Worm (Caenorhabditis elegans) whole organism, late embryonic: ENCODE data around the gene ZK686.6.

ENCODE experiments used
- C08G9.2 ChIP-seq: sonication (generic microtip); optimal IDR thresholded peaks from 2 replicates; lab custom pipeline; 2016; ENCODE audit warnings: mild to moderate bottlenecking, missing genetic modification characterization, moderate library complexity, missing compliant biosample characterization
- F13H6.1 ChIP-seq: sonication (generic microtip); optimal IDR thresholded peaks from 2 replicates; lab custom pipeline; 2016; ENCODE audit warnings: missing genetic modification characterization, missing compliant biosample characterization
- Y22D7AL.16 ChIP-seq: sonication (generic microtip); optimal IDR thresholded peaks from 2 replicates; lab custom pipeline; 2016; ENCODE audit warnings: missing genetic modification characterization, missing compliant biosample characterization
- ama-1 ChIP-seq: fragments of 150-350 bp; optimal IDR thresholded peaks from 2 replicates; lab custom pipeline; 2014
- ceh-14 ChIP-seq: sonication (generic microtip); optimal IDR thresholded peaks from 2 replicates; lab custom pipeline; 2016; ENCODE audit warnings: missing genotype, missing genetic modification characterization, missing compliant biosample characterization
- ceh-18 ChIP-seq: sonication (generic microtip); optimal IDR thresholded peaks from 2 replicates; lab custom pipeline; 2016; ENCODE audit warnings: missing genetic modification characterization, missing compliant biosample characterization
- ceh-2 ChIP-seq: sonication (generic microtip); optimal IDR thresholded peaks from 2 replicates; lab custom pipeline; 2016; ENCODE audit warnings: missing genotype, missing genetic modification characterization, missing compliant biosample characterization
- ceh-22 ChIP-seq: sonication (generic microtip); optimal IDR thresholded peaks from 2 replicates; lab custom pipeline; 2017; ENCODE audit warnings: missing biosample characterization, missing genetic modification characterization
- ceh-24 ChIP-seq: sonication (generic microtip); optimal IDR thresholded peaks from 2 replicates; lab custom pipeline; 2016; ENCODE audit warnings: mild to moderate bottlenecking, missing genetic modification characterization, missing compliant biosample characterization
- ceh-30 ChIP-seq: fragments of 150-350 bp; optimal IDR thresholded peaks from 2 replicates; lab custom pipeline; 2014; ENCODE audit warnings: missing biosample characterization, missing genetic modification characterization
- ceh-31 ChIP-seq: sonication (generic microtip); optimal IDR thresholded peaks from 2 replicates; lab custom pipeline; 2016; ENCODE audit warnings: missing genetic modification characterization, missing compliant biosample characterization
- ceh-34 ChIP-seq: sonication (generic microtip); optimal IDR thresholded peaks from 2 replicates; lab custom pipeline; 2016; ENCODE audit warnings: mild to moderate bottlenecking, missing genetic modification characterization, missing compliant biosample characterization
- ceh-48 ChIP-seq: sonication (generic microtip); optimal IDR thresholded peaks from 2 replicates; lab custom pipeline; 2016; ENCODE audit warnings: missing genetic modification characterization, inconsistent platforms, missing compliant biosample characterization
- ceh-6 ChIP-seq: fragments of 200-800 bp; sonication (Bioruptor generic); optimal IDR thresholded peaks from 2 replicates; lab custom pipeline; 2018; ENCODE audit warnings: mild to moderate bottlenecking, missing genetic modification characterization, missing compliant biosample characterization
- ceh-9 ChIP-seq: sonication (generic microtip); optimal IDR thresholded peaks from 2 replicates; lab custom pipeline; 2016; ENCODE audit warnings: mild to moderate bottlenecking, missing genetic modification characterization, inconsistent platforms, missing compliant biosample characterization
- che-1 ChIP-seq: sonication (generic microtip); optimal IDR thresholded peaks from 2 replicates; lab custom pipeline; 2016; ENCODE audit warnings: mild to moderate bottlenecking, missing genetic modification characterization, missing compliant biosample characterization
- dmd-4 ChIP-seq: sonication (generic microtip); optimal IDR thresholded peaks from 2 replicates; lab custom pipeline; 2016; ENCODE audit warnings: borderline replicate concordance, missing genetic modification characterization, missing compliant biosample characterization
- dve-1 ChIP-seq: sonication (generic microtip); optimal IDR thresholded peaks from 2 replicates; lab custom pipeline; 2017; ENCODE audit warnings: antibody characterized with exemption, mild to moderate bottlenecking, missing genetic modification characterization, missing compliant biosample characterization
- elt-2 ChIP-seq: sonication (generic microtip); optimal IDR thresholded peaks from 2 replicates; lab custom pipeline; 2016; ENCODE audit warnings: missing genetic modification reagents, missing genetic modification characterization, missing compliant biosample characterization
- eyg-1 ChIP-seq: sonication (generic microtip); optimal IDR thresholded peaks from 2 replicates; lab custom pipeline; 2016; ENCODE audit warnings: missing genotype, missing genetic modification characterization, missing compliant biosample characterization
- fax-1 ChIP-seq: sonication (generic microtip); optimal IDR thresholded peaks from 2 replicates; lab custom pipeline; 2016; ENCODE audit warnings: missing genotype, missing genetic modification characterization, missing compliant biosample characterization
- fkh-10 ChIP-seq: fragments of 150-350 bp; optimal IDR thresholded peaks from 2 replicates; lab custom pipeline; 2014; ENCODE audit warnings: missing biosample characterization, missing genetic modification reagents, missing genetic modification characterization
- hlh-15 ChIP-seq: sonication (generic microtip); optimal IDR thresholded peaks from 2 replicates; lab custom pipeline; 2016; ENCODE audit warnings: missing genetic modification characterization, missing compliant biosample characterization
- hlh-30 ChIP-seq: sonication (generic microtip); optimal IDR thresholded peaks from 2 replicates; lab custom pipeline; 2017; ENCODE audit warnings: antibody characterized with exemption, missing genetic modification characterization, missing compliant biosample characterization; ENCODE audit not compliant: insufficient read depth
- lim-6 ChIP-seq: sonication (generic microtip); optimal IDR thresholded peaks from 2 replicates; lab custom pipeline; 2016; ENCODE audit warnings: missing genetic modification characterization, missing compliant biosample characterization
- lin-11 ChIP-seq: fragments of 200-800 bp; sonication (Bioruptor generic); optimal IDR thresholded peaks from 2 replicates; lab custom pipeline; 2018; ENCODE audit warnings: mild to moderate bottlenecking, missing genetic modification characterization, missing compliant biosample characterization
- madf-2 ChIP-seq: sonication (generic microtip); optimal IDR thresholded peaks from 2 replicates; lab custom pipeline; 2017; ENCODE audit warnings: missing genetic modification characterization, missing compliant biosample characterization
- mec-3 ChIP-seq: sonication (generic microtip); optimal IDR thresholded peaks from 2 replicates; lab custom pipeline; 2016; ENCODE audit warnings: borderline replicate concordance, missing genetic modification characterization, missing compliant biosample characterization
- nfya-1 ChIP-seq: sonication (generic microtip); optimal IDR thresholded peaks from 2 replicates; lab custom pipeline; 2017; ENCODE audit warnings: missing genetic modification characterization, mild to moderate bottlenecking, missing compliant biosample characterization, antibody characterized with exemption, moderate library complexity
- nhr-11 ChIP-seq: fragments of 150-350 bp; optimal IDR thresholded peaks from 2 replicates; lab custom pipeline; 2014; ENCODE audit warnings: missing biosample characterization, missing genetic modification characterization
- odd-2 ChIP-seq: sonication (generic microtip); optimal IDR thresholded peaks from 2 replicates; lab custom pipeline; 2017; ENCODE audit warnings: antibody characterized with exemption, mild to moderate bottlenecking, missing genetic modification characterization, missing compliant biosample characterization
- pag-3 ChIP-seq: sonication (generic microtip); optimal IDR thresholded peaks from 2 replicates; lab custom pipeline; 2016; ENCODE audit warnings: missing compliant biosample characterization, missing genetic modification characterization, borderline replicate concordance
- pax-1 ChIP-seq: fragments of 150-350 bp; optimal IDR thresholded peaks from 2 replicates; lab custom pipeline; 2014; ENCODE audit warnings: missing biosample characterization, missing genetic modification characterization
- pqm-1 ChIP-seq: sonication (generic microtip); optimal IDR thresholded peaks from 2 replicates; lab custom pipeline; 2016; ENCODE audit warnings: missing genetic modification characterization, missing compliant biosample characterization
- pros-1 ChIP-seq: fragments of 150-350 bp; optimal IDR thresholded peaks from 2 replicates; lab custom pipeline; 2014; ENCODE audit warnings: missing biosample characterization, missing genetic modification reagents, missing genetic modification characterization
- ref-2 ChIP-seq: sonication (generic microtip); optimal IDR thresholded peaks from 2 replicates; lab custom pipeline; 2016; ENCODE audit warnings: missing genetic modification characterization, missing compliant biosample characterization
- sdc-2 ChIP-seq: sonication (generic microtip); optimal IDR thresholded peaks from 2 replicates; lab custom pipeline; 2016; ENCODE audit warnings: missing genotype, missing genetic modification characterization, missing compliant biosample characterization
- sox-2 ChIP-seq: fragments of 200-800 bp; sonication (Bioruptor generic); IDR thresholded peaks from 2 replicates; pipeline ENCODE4 v1.3.6; 2022; ENCODE audit warnings: missing genetic modification reagents, missing genetic modification characterization, missing compliant biosample characterization
- tbx-2 ChIP-seq: sonication (generic microtip); optimal IDR thresholded peaks from 2 replicates; lab custom pipeline; 2016; ENCODE audit warnings: missing genetic modification characterization, missing compliant biosample characterization
- tbx-7 ChIP-seq: sonication (generic microtip); optimal IDR thresholded peaks from 2 replicates; lab custom pipeline; 2016; ENCODE audit warnings: missing genotype, missing genetic modification characterization, missing compliant biosample characterization
- unc-3 ChIP-seq, 2 experiments: fragments of 200-800 bp in 1 of 2; sonication (Bioruptor generic) in 1 of 2; sonication (generic microtip) in 1 of 2; conservative IDR thresholded peaks in 1 of 2; optimal IDR thresholded peaks in 1 of 2; 2 replicates each; pipeline versions ENCODE4 v1.3.6 to Lab custom; 2016 to 2022; ENCODE audit warnings: missing compliant biosample characterization in 2 of 2, missing genetic modification characterization in 2 of 2, missing genetic modification reagents in 1 of 2
- unc-42 ChIP-seq: sonication (generic microtip); optimal IDR thresholded peaks from 2 replicates; lab custom pipeline; 2016; ENCODE audit warnings: missing genotype, missing genetic modification characterization, missing compliant biosample characterization
- unc-55 ChIP-seq: sonication (generic microtip); optimal IDR thresholded peaks from 2 replicates; lab custom pipeline; 2017; ENCODE audit warnings: missing biosample characterization, missing genetic modification reagents, missing genetic modification characterization
- unc-86 ChIP-seq: sonication (generic microtip); optimal IDR thresholded peaks from 2 replicates; lab custom pipeline; 2016; ENCODE audit warnings: missing genetic modification characterization, missing compliant biosample characterization

ZK686.6 gene

ce11 chrIII:7734105-7734504 lies 38.7 kb downstream of the ZK686.6 start:
- TF ChIP-seq che-1 (tag; lab: Kevin White, UChicago) (no peak), tbx-2 (tag; lab: Kevin White, UChicago) (peak; percentile 20), unc-55 (GFP tag; lab: Kevin White, UChicago) (peak; percentile 79)

ce11 chrIII:7733563-7733962 lies 39.2 kb downstream of the ZK686.6 start:
- TF ChIP-seq ceh-31 (tag; lab: Kevin White, UChicago) (peak; percentile 2), nfya-1 (tag; lab: Kevin White, UChicago) (peak; percentile 2), ceh-22 (no peak)

ce11 chrIII:7731085-7731484 lies 41.7 kb downstream of the ZK686.6 start:
- TF ChIP-seq Y22D7AL.16 (tag; lab: Kevin White, UChicago) (no peak), unc-55 (GFP tag; lab: Kevin White, UChicago) (no peak), ceh-14 (no peak), pqm-1 (no peak), lim-6 (tag; lab: Kevin White, UChicago) (no peak), sox-2 (GFP tag; lab: Robert Waterston, UW) (no peak), hlh-15 (tag; lab: Kevin White, UChicago) (no peak), ceh-48 (tag; lab: Kevin White, UChicago) (no peak), nfya-1 (tag; lab: Kevin White, UChicago) (no peak), pros-1 (tag; lab: Kevin White, UChicago) (no peak), ref-2 (tag; lab: Kevin White, UChicago) (no peak), ceh-6 (GFP tag; lab: Kevin White, UChicago) (no peak), ceh-18 (tag; lab: Kevin White, UChicago) (no peak), ceh-24 (no peak), C08G9.2 (tag; lab: Kevin White, UChicago) (no peak), sdc-2 (tag; lab: Kevin White, UChicago) (no peak), nhr-11 (no peak)

ce11 chrIII:7730331-7730730 lies 42.5 kb downstream of the ZK686.6 start:
- TF ChIP-seq mec-3 (tag; lab: Kevin White, UChicago) (no peak), eyg-1 (tag; lab: Kevin White, UChicago) (no peak), unc-3 (GFP tag; conservative IDR thresholded peaks at IDR 0.05; lab: Robert Waterston, UW) (no peak), unc-3 (tag; optimal IDR thresholded peaks at IDR 0.05; lab: Kevin White, UChicago) (no peak), fax-1 (tag; lab: Kevin White, UChicago) (no peak), hlh-15 (tag; lab: Kevin White, UChicago) (no peak), ceh-2 (tag; lab: Kevin White, UChicago) (no peak), unc-55 (GFP tag; lab: Kevin White, UChicago) (no peak), hlh-30 (no peak), ama-1 (lab: Kevin White, UChicago) (no peak), fkh-10 (no peak), ceh-30 (no peak), ceh-9 (no peak), unc-86 (tag; lab: Kevin White, UChicago) (no peak)

- TF ChIP-seq eyg-1 (tag; lab: Kevin White, UChicago) (no peak), unc-42 (tag; lab: Kevin White, UChicago) (peak; percentile 31), madf-2 (peak; percentile 32), fkh-10 (no peak), hlh-30 (peak; percentile 16), pqm-1 (no peak), pag-3 (tag; lab: Kevin White, UChicago) (no peak), nfya-1 (tag; lab: Kevin White, UChicago) (peak; percentile 54), ceh-48 (tag; lab: Kevin White, UChicago) (no peak), ceh-2 (tag; lab: Kevin White, UChicago) (peak; percentile 31), che-1 (tag; lab: Kevin White, UChicago) (no peak), odd-2 (tag; lab: Kevin White, UChicago) (no peak), tbx-7 (tag; lab: Kevin White, UChicago) (peak; percentile 6), nhr-11 (no peak), dve-1 (tag; lab: Kevin White, UChicago) (peak; percentile 49), ceh-34 (tag; lab: Kevin White, UChicago) (peak; percentile 88), F13H6.1 (tag; lab: Kevin White, UChicago) (peak; percentile 77), sdc-2 (tag; lab: Kevin White, UChicago) (no peak), dmd-4 (tag; lab: Kevin White, UChicago) (no peak), pax-1 (no peak), elt-2 (peak; percentile 29), lin-11 (tag; lab: Kevin White, UChicago) (no peak)
Observed at ce11 chrIII:7729534-7730061, 43.2 kb downstream of the ZK686.6 start, which contains the start of gene ZK112.4. Gene ZK112.4 (minus strand): TSS chrIII:7730011.
